Fruit fly (Drosophila melanogaster): Measurements from ENCODE around the gene CG13300.

DNA sequence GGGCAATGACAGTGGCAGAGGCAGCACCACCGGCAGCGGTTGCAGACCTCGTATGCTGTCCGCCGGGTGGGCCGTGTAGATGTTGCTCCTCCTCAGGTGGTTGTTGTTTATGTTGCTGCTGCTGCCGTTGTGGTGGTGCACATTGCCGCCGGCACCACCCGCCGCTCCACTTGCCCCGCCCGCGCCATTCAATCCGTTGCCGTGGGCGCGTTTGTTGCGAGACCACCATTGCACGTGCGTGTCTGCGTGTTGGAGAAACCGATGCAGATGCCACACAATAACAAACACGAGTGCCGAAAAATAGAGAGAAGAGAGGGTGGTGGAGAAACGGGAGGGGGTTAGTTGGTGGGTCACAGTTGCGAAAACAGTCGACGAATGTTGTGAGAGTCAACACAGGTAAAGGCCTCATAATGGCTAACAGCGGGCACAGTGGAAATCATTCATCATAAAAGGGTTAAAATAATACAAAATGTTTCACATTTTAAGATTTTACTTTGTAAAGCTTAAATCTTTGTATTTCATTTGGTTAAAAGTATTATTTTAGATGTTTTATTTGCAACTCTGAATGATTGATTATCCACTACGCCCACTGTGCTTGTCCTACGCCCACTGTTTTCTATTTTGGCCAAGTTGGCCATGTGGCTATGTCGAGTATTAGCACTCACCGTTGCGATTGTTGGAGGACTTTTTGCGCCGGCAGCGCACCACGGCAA, 20.6 kb downstream of the CG13300 start:
- TF ChIP-seq CG8478 (optimal IDR thresholded peaks at IDR 0.05), result no peak
- TF ChIP-seq CTCF (optimal IDR thresholded peaks at IDR 0.05), result no peak
